Fruit fly (Drosophila melanogaster) whole organism: ENCODE measurements around the gene CG33191.

Experiments
- CG8478 ChIP-seq: fragments of >200 bp; optimal IDR thresholded peaks from 2 replicates; lab custom pipeline; 2018; ENCODE audit warnings: inconsistent platforms
- Dll ChIP-seq: fragments of >200 bp; optimal IDR thresholded peaks from 2 replicates; lab custom pipeline; 2017
- EcR ChIP-seq, 2 experiments: fragments of >200 bp; optimal IDR thresholded peaks; 2 replicates each; lab custom pipeline; 2017; ENCODE audit warnings: missing biosample characterization in 2 of 2, missing genetic modification characterization in 2 of 2, missing genetic modification reagents in 2 of 2
- pan ChIP-seq: fragments of >200 bp; optimal IDR thresholded peaks from 2 replicates; lab custom pipeline; 2017
- psq ChIP-seq: fragments of >200 bp; optimal IDR thresholded peaks from 2 replicates; lab custom pipeline; 2017
- usp ChIP-seq: fragments of >200 bp; optimal IDR thresholded peaks from 2 replicates; lab custom pipeline; 2017; ENCODE audit warnings: missing biosample characterization, missing genetic modification characterization, mixed read lengths

The CG33191 gene

dm6 chr3R:8779823-8780222 is at the start of gene CG33191:
TSS of gene CG33191 (minus strand) at chr3R:8779923.
- TF ChIP-seq psq (lab: Kevin White, UChicago): no peak
- TF ChIP-seq Dll (lab: Kevin White, UChicago): no peak
- no peak for TF ChIP-seq usp (GFP tag; lab: Kevin White, UChicago)
- TF ChIP-seq EcR (GFP tag; optimal IDR thresholded peaks at IDR 0.05; lab: Kevin White, UChicago): no peak
- no peak for TF ChIP-seq CG8478 (lab: Kevin White, UChicago)
- no peak for TF ChIP-seq pan (lab: Kevin White, UChicago)

- TF ChIP-seq pan (lab: Kevin White, UChicago) (no peak), EcR (GFP tag; optimal IDR thresholded peaks at IDR 0.05; lab: Kevin White, UChicago) (no peak), psq (lab: Kevin White, UChicago) (no peak), usp (GFP tag; lab: Kevin White, UChicago) (no peak), Dll (lab: Kevin White, UChicago) (no peak), CG8478 (lab: Kevin White, UChicago) (no peak)
Observed at dm6 chr3R:8823761-8824499, 44.2 kb upstream of the CG33191 start, which contains the start of the genes IscU and CG8379. TSS of gene IscU (minus strand) at chr3R:8824177. TSS of gene CG8379 (plus strand) at chr3R:8824411.

- TF ChIP-seq EcR (GFP tag; optimal IDR thresholded peaks at IDR 0.05; lab: Kevin White, UChicago) (no peak), Dll (lab: Kevin White, UChicago) (no peak), psq (lab: Kevin White, UChicago) (no peak), CG8478 (lab: Kevin White, UChicago) (no peak), pan (lab: Kevin White, UChicago) (no peak), usp (GFP tag; lab: Kevin White, UChicago) (no peak)
Observed at dm6 chr3R:8822919-8823318, 43.2 kb upstream of the CG33191 start.

dm6 chr3R:8821623-8822022 is 41.9 kb upstream of the CG33191 start, which contains the start of gene CG8369:
TSS of gene CG8369 (plus strand) at chr3R:8822008.
- TF ChIP-seq Dll (lab: Kevin White, UChicago) (no peak), usp (GFP tag; lab: Kevin White, UChicago) (no peak), pan (lab: Kevin White, UChicago) (no peak), psq (lab: Kevin White, UChicago) (no peak), EcR (GFP tag; optimal IDR thresholded peaks at IDR 0.05; lab: Kevin White, UChicago) (no peak), CG8478 (lab: Kevin White, UChicago) (no peak)

dm6 chr3R:8820428-8820912 is 40.7 kb upstream of the CG33191 start, which contains the start of gene aqz:
TSS of gene aqz (minus strand) at chr3R:8820682.
- TF ChIP-seq Dll (lab: Kevin White, UChicago): no peak
- no peak for TF ChIP-seq psq (lab: Kevin White, UChicago)
- no peak for TF ChIP-seq usp (GFP tag; lab: Kevin White, UChicago)

- no peak for TF ChIP-seq psq (lab: Kevin White, UChicago)
- no peak for TF ChIP-seq Dll (lab: Kevin White, UChicago)
- TF ChIP-seq pan (lab: Kevin White, UChicago): no peak
- TF ChIP-seq CG8478 (lab: Kevin White, UChicago): no peak
- no peak for TF ChIP-seq EcR (GFP tag; optimal IDR thresholded peaks at IDR 0.05; lab: Kevin White, UChicago)
- no peak for TF ChIP-seq usp (GFP tag; lab: Kevin White, UChicago)
Observed at dm6 chr3R:8819551-8820057, 39.9 kb upstream of the CG33191 start.

- TF ChIP-seq usp (GFP tag; lab: Kevin White, UChicago) (no peak), pan (lab: Kevin White, UChicago) (no peak), CG8478 (lab: Kevin White, UChicago) (no peak), EcR (GFP tag; optimal IDR thresholded peaks at IDR 0.05; lab: Kevin White, UChicago) (no peak), psq (lab: Kevin White, UChicago) (no peak)
Observed at dm6 chr3R:8818239-8818638, 38.5 kb upstream of the CG33191 start.

dm6 chr3R:8815074-8815473 is 35.4 kb upstream of the CG33191 start:
- TF ChIP-seq usp (GFP tag; lab: Kevin White, UChicago): no peak

- no peak for TF ChIP-seq usp (GFP tag; lab: Kevin White, UChicago)
- TF ChIP-seq pan (lab: Kevin White, UChicago): no peak
- TF ChIP-seq EcR (GFP tag; optimal IDR thresholded peaks at IDR 0.05; lab: Kevin White, UChicago): no peak
- TF ChIP-seq Dll (lab: Kevin White, UChicago): no peak
- TF ChIP-seq CG8478 (lab: Kevin White, UChicago): no peak
Observed at dm6 chr3R:8814029-8814647, 34.4 kb upstream of the CG33191 start.

- no peak for TF ChIP-seq EcR (GFP tag; optimal IDR thresholded peaks at IDR 0.05; lab: Kevin White, UChicago)
- no peak for TF ChIP-seq usp (GFP tag; lab: Kevin White, UChicago)
Observed at dm6 chr3R:8813164-8813629, 33.5 kb upstream of the CG33191 start, which contains the start of gene CG9837. TSS of gene CG9837 (minus strand) at chr3R:8813579.

dm6 chr3R:8812342-8812966 is 32.7 kb upstream of the CG33191 start:
- TF ChIP-seq EcR (GFP tag; optimal IDR thresholded peaks at IDR 0.05; lab: Kevin White, UChicago) (no peak), usp (GFP tag; lab: Kevin White, UChicago) (no peak), psq (lab: Kevin White, UChicago) (no peak)
